Worm (Caenorhabditis elegans): ENCODE data around the gene C01G12.13.

Gene C01G12.13

ce11 chrII:14537728-14538127 is 38.8 kb upstream of the C01G12.13 start, which contains the start of the genes clec-147 and C04H5.7:
Gene clec-147 (minus strand): TSS chrII:14537828.
Gene C04H5.7 (plus strand): TSS chrII:14537946.
- TF ChIP-seq Y22D7AL.16 (tag; optimal IDR thresholded peaks at IDR 0.05) = no peak
- no peak for TF ChIP-seq ceh-18 (tag; optimal IDR thresholded peaks at IDR 0.05)
- no peak for TF ChIP-seq elt-2 (tag; optimal IDR thresholded peaks at IDR 0.05)
- TF ChIP-seq ama-1 (optimal IDR thresholded peaks at IDR 0.05) = no peak
- TF ChIP-seq dve-1 (tag; optimal IDR thresholded peaks at IDR 0.05) = no peak
- TF ChIP-seq T23F11.4 (GFP tag; optimal IDR thresholded peaks at IDR 0.05) = no peak
- no peak for TF ChIP-seq ceh-14 (tag; optimal IDR thresholded peaks at IDR 0.05)
- no peak for TF ChIP-seq nhr-232 (tag; optimal IDR thresholded peaks at IDR 0.05)
- no peak for TF ChIP-seq unc-86 (tag; optimal IDR thresholded peaks at IDR 0.05)

- no peak for TF ChIP-seq pag-3 (tag; optimal IDR thresholded peaks at IDR 0.05; ENCODE audit: borderline replicate concordance)
- peak; percentile 44 for TF ChIP-seq elt-2 (tag; optimal IDR thresholded peaks at IDR 0.05)
- no peak for TF ChIP-seq ceh-2 (tag; optimal IDR thresholded peaks at IDR 0.05)
- no peak for TF ChIP-seq ceh-34 (tag; optimal IDR thresholded peaks at IDR 0.05)
Observed at ce11 chrII:14540551-14540950, 36.0 kb upstream of the C01G12.13 start.

- TF ChIP-seq ceh-6 (GFP tag; optimal IDR thresholded peaks at IDR 0.05) (no peak), gmeb-2 (tag; optimal IDR thresholded peaks at IDR 0.05) (no peak), ztf-16 (tag; optimal IDR thresholded peaks at IDR 0.05) (no peak), hlh-13 (GFP tag; optimal IDR thresholded peaks at IDR 0.05) (no peak), tbx-2 (tag; optimal IDR thresholded peaks at IDR 0.05) (no peak), unc-55 (GFP tag; optimal IDR thresholded peaks at IDR 0.05) (no peak), ama-1 (optimal IDR thresholded peaks at IDR 0.05) (no peak), ceh-48 (tag; optimal IDR thresholded peaks at IDR 0.05) (no peak), pat-9 (tag; optimal IDR thresholded peaks at IDR 0.05) (no peak), tbx-7 (tag; optimal IDR thresholded peaks at IDR 0.05) (no peak), Y22D7AL.16 (tag; optimal IDR thresholded peaks at IDR 0.05) (no peak), pag-3 (tag; optimal IDR thresholded peaks at IDR 0.05; ENCODE audit: borderline replicate concordance) (no peak), dmd-4 (tag; optimal IDR thresholded peaks at IDR 0.05; ENCODE audit: borderline replicate concordance) (no peak), ahr-1 (tag; optimal IDR thresholded peaks at IDR 0.05) (no peak), mec-3 (tag; optimal IDR thresholded peaks at IDR 0.05; ENCODE audit: borderline replicate concordance) (no peak), hlh-30 (tag; optimal IDR thresholded peaks at IDR 0.05; ENCODE audit: insufficient read depth) (no peak), ceh-34 (tag; optimal IDR thresholded peaks at IDR 0.05) (no peak), ets-4 (tag; optimal IDR thresholded peaks at IDR 0.05) (no peak), pha-2 (tag; optimal IDR thresholded peaks at IDR 0.05) (no peak)
Observed at ce11 chrII:14548691-14549090, 27.8 kb upstream of the C01G12.13 start, which contains the start of gene gcy-29. Gene gcy-29 (minus strand): TSS chrII:14548791.

- TF ChIP-seq ceh-22 (tag; optimal IDR thresholded peaks at IDR 0.05) (no peak), hlh-6 (tag; optimal IDR thresholded peaks at IDR 0.05) (no peak), ceh-2 (tag; optimal IDR thresholded peaks at IDR 0.05) (no peak), mec-3 (tag; optimal IDR thresholded peaks at IDR 0.05; ENCODE audit: borderline replicate concordance) (no peak)
Observed at ce11 chrII:14550613-14551012, 25.9 kb upstream of the C01G12.13 start, which contains the start of gene nlp-41. Gene nlp-41 (plus strand): TSS chrII:14550913.

- TF ChIP-seq hlh-6 (tag; optimal IDR thresholded peaks at IDR 0.05) (no peak), ceh-48 (tag; optimal IDR thresholded peaks at IDR 0.05) (no peak), syd-9 (tag; optimal IDR thresholded peaks at IDR 0.05) (no peak), sox-2 (GFP tag; IDR thresholded peaks at IDR 0.05) (no peak), rnt-1 (tag; optimal IDR thresholded peaks at IDR 0.05) (no peak), T23F11.4 (GFP tag; optimal IDR thresholded peaks at IDR 0.05) (no peak), elt-2 (tag; optimal IDR thresholded peaks at IDR 0.05) (no peak), hlh-8 (tag; optimal IDR thresholded peaks at IDR 0.05) (no peak), eyg-1 (tag; optimal IDR thresholded peaks at IDR 0.05) (no peak), ttx-3 (tag; optimal IDR thresholded peaks at IDR 0.05) (no peak), fkh-10 (GFP tag; optimal IDR thresholded peaks at IDR 0.05) (no peak), unc-42 (tag; optimal IDR thresholded peaks at IDR 0.05) (no peak), hlh-13 (GFP tag; optimal IDR thresholded peaks at IDR 0.05) (no peak), ahr-1 (tag; optimal IDR thresholded peaks at IDR 0.05) (no peak)
Observed at ce11 chrII:14555019-14555418, 21.5 kb upstream of the C01G12.13 start.

Measured in whole organism, late embryonic.